Fruit fly (Drosophila melanogaster) whole organism, embryonic: ENCODE results near the gene bun.
A peak's percentile ranks its signal among the peaks of the same experiment; 100 is the strongest.

ENCODE experiments used
- Adf1 ChIP-seq: fragments of 200-800 bp; sonication (Bioruptor generic); IDR thresholded peaks from 2 replicates; pipeline ENCODE4 v1.3.6; 2022; ENCODE audit warnings: missing biosample characterization, missing genetic modification characterization
- Awh ChIP-seq: fragments of 200-800 bp; sonication (Bioruptor generic); IDR thresholded peaks from 2 replicates; pipeline ENCODE4, ENCODE4 v1.3.6; 2022; ENCODE audit warnings: missing biosample characterization, missing genetic modification characterization
- CG10321 ChIP-seq: fragments of 200-800 bp; sonication (Bioruptor generic); IDR thresholded peaks from 2 replicates; pipeline ENCODE4 v1.3.6; 2022; ENCODE audit warnings: missing biosample characterization, missing genetic modification characterization
- CG10366 ChIP-seq: fragments of 200-800 bp; sonication (Bioruptor generic); IDR thresholded peaks from 2 replicates; pipeline ENCODE4 v1.3.6; 2022; ENCODE audit warnings: missing biosample characterization, missing genetic modification characterization
- CG11696 ChIP-seq: fragments of 200-800 bp; sonication (Bioruptor generic); IDR thresholded peaks from 2 replicates; pipeline ENCODE4 v1.3.6; 2022; ENCODE audit warnings: missing biosample characterization, missing genetic modification characterization
- CG12104 ChIP-seq: fragments of 200-800 bp; sonication (Bioruptor generic); optimal IDR thresholded peaks from 3 replicates; lab custom pipeline; 2016; ENCODE audit warnings: missing biosample characterization, missing genetic modification characterization
- CG14441 ChIP-seq: fragments of 200-800 bp; sonication (Bioruptor generic); IDR thresholded peaks from 2 replicates; pipeline ENCODE4 v1.3.6; 2022; ENCODE audit warnings: missing biosample characterization, missing genetic modification characterization
- CG15514 ChIP-seq: fragments of 200-800 bp; sonication (Bioruptor generic); optimal IDR thresholded peaks from 3 replicates; lab custom pipeline; 2017; ENCODE audit warnings: missing biosample characterization, missing genetic modification characterization, mild to moderate bottlenecking, moderate library complexity, missing genetic modification reagents
- CG15696 ChIP-seq: fragments of 200-800 bp; sonication (Bioruptor generic); optimal IDR thresholded peaks from 2 replicates; lab custom pipeline; 2019; ENCODE audit warnings: missing biosample characterization, mild to moderate bottlenecking, missing genetic modification characterization, moderate library complexity
- CG17328 ChIP-seq: fragments of 200-800 bp; sonication (Bioruptor generic); IDR thresholded peaks from 2 replicates; pipeline ENCODE4 v1.3.6; 2022; ENCODE audit warnings: missing biosample characterization, missing genetic modification characterization
- CG17612 ChIP-seq: fragments of 200-800 bp; sonication (Bioruptor generic); IDR thresholded peaks from 2 replicates; pipeline ENCODE4 v1.3.6; 2022; ENCODE audit warnings: missing biosample characterization, missing genetic modification characterization
- CG2120 ChIP-seq: fragments of 200-800 bp; sonication (Bioruptor generic); optimal IDR thresholded peaks from 3 replicates; lab custom pipeline; 2016; ENCODE audit warnings: missing biosample characterization, missing genetic modification characterization
- CG3407 ChIP-seq: fragments of 200-800 bp; sonication (Bioruptor generic); optimal IDR thresholded peaks from 2 replicates; lab custom pipeline; 2018; ENCODE audit warnings: missing biosample characterization, mild to moderate bottlenecking, missing genetic modification characterization
- CG34376 ChIP-seq: fragments of 200-800 bp; sonication (Bioruptor generic); optimal IDR thresholded peaks from 2 replicates; lab custom pipeline; 2018; ENCODE audit warnings: missing biosample characterization, mild to moderate bottlenecking, missing genetic modification characterization
- CG3726 ChIP-seq: fragments of 200-800 bp; sonication (Bioruptor generic); IDR thresholded peaks from 3 replicates; pipeline ENCODE4, ENCODE4 v1.3.6; 2022; ENCODE audit warnings: missing biosample characterization, missing genetic modification characterization
- CG8944 ChIP-seq: fragments of 200-800 bp; sonication (Bioruptor generic); optimal IDR thresholded peaks from 3 replicates; lab custom pipeline; 2016; ENCODE audit warnings: missing biosample characterization, missing genetic modification characterization
- CG9215 ChIP-seq: fragments of 200-800 bp; sonication (Bioruptor generic); IDR thresholded peaks from 2 replicates; pipeline ENCODE4 v1.3.6; 2022; ENCODE audit warnings: missing biosample characterization, missing genetic modification characterization
- CTCF ChIP-seq: fragments of 200-800 bp; sonication (Bioruptor generic); optimal IDR thresholded peaks from 2 replicates; lab custom pipeline; 2017; ENCODE audit warnings: missing biosample characterization, mild to moderate bottlenecking, missing genetic modification characterization, moderate library complexity
- CrebB ChIP-seq: fragments of 200-800 bp; sonication (Bioruptor generic); optimal IDR thresholded peaks from 3 replicates; lab custom pipeline; 2018; ENCODE audit warnings: missing biosample characterization, mild to moderate bottlenecking, missing genetic modification characterization
- D19A ChIP-seq: fragments of 200-800 bp; optimal IDR thresholded peaks from 3 replicates; lab custom pipeline; 2019; ENCODE audit warnings: missing biosample characterization, mild to moderate bottlenecking, missing genetic modification characterization, moderate library complexity
- Dip3 ChIP-seq: fragments of 200-800 bp; sonication (Bioruptor generic); optimal IDR thresholded peaks from 3 replicates; lab custom pipeline; 2016; ENCODE audit warnings: missing biosample characterization, missing genetic modification characterization
- Fer1 ChIP-seq: fragments of 200-800 bp; sonication (Bioruptor generic); optimal IDR thresholded peaks from 2 replicates; lab custom pipeline; 2017; ENCODE audit warnings: missing biosample characterization, mild to moderate bottlenecking, missing genetic modification characterization
- HLHmδ ChIP-seq: fragments of 200-800 bp; sonication (Bioruptor generic); optimal IDR thresholded peaks from 2 replicates; lab custom pipeline; 2018; ENCODE audit warnings: missing biosample characterization, mild to moderate bottlenecking, missing genetic modification characterization, moderate library complexity
- Hmr ChIP-seq: fragments of 200-800 bp; sonication (Bioruptor generic); optimal IDR thresholded peaks from 3 replicates; lab custom pipeline; 2017; ENCODE audit warnings: mild to moderate bottlenecking, missing biosample characterization, missing genetic modification reagents, missing genetic modification characterization
- Lhr ChIP-seq: fragments of 200-800 bp; sonication (Bioruptor generic); optimal IDR thresholded peaks from 3 replicates; lab custom pipeline; 2017; ENCODE audit warnings: mild to moderate bottlenecking, missing biosample characterization, missing genetic modification reagents, missing genetic modification characterization
- MTF-1 ChIP-seq: fragments of 200-800 bp; sonication (Bioruptor generic); optimal IDR thresholded peaks from 2 replicates; lab custom pipeline; 2018; ENCODE audit warnings: missing biosample characterization, mild to moderate bottlenecking, missing genetic modification characterization, borderline replicate concordance
- Med ChIP-seq: fragments of 200-800 bp; sonication (Bioruptor generic); peaks from one replicate; lab custom pipeline; 2016; ENCODE audit warnings: missing biosample characterization, missing genetic modification characterization, mild to moderate bottlenecking, inconsistent platforms, moderate library complexity
- Mrtf ChIP-seq: fragments of 200-800 bp; sonication (Bioruptor generic); IDR thresholded peaks from 3 replicates; pipeline ENCODE4 v1.3.6; 2022; ENCODE audit warnings: missing biosample characterization, missing genetic modification characterization
- NFAT ChIP-seq: fragments of 200-800 bp; sonication (Bioruptor generic); IDR thresholded peaks from 2 replicates; pipeline ENCODE4 v1.3.6; 2022; ENCODE audit warnings: missing biosample characterization, missing genetic modification characterization
- Sox102F ChIP-seq: fragments of 200-800 bp; sonication (Bioruptor generic); optimal IDR thresholded peaks from 2 replicates; lab custom pipeline; 2018; ENCODE audit warnings: missing biosample characterization, mild to moderate bottlenecking, missing genetic modification characterization, moderate library complexity
- Xbp1 ChIP-seq: fragments of 200-800 bp; sonication (Bioruptor generic); optimal IDR thresholded peaks from 3 replicates; lab custom pipeline; 2016; ENCODE audit warnings: missing biosample characterization, mild to moderate bottlenecking, missing genetic modification characterization
- ap ChIP-seq: fragments of 200-800 bp; sonication (Bioruptor generic); IDR thresholded peaks from 2 replicates; pipeline ENCODE4 v1.3.6; 2022; ENCODE audit warnings: missing biosample characterization, missing genetic modification characterization
- bigmax ChIP-seq: fragments of 200-800 bp; sonication (Bioruptor generic); optimal IDR thresholded peaks from 2 replicates; lab custom pipeline; 2018; ENCODE audit warnings: missing biosample characterization, mild to moderate bottlenecking, missing genetic modification characterization
- btn ChIP-seq: fragments of 200-800 bp; sonication (Bioruptor generic); optimal IDR thresholded peaks from 2 replicates; lab custom pipeline; 2016; ENCODE audit warnings: missing biosample characterization, missing genetic modification characterization
- caup ChIP-seq: fragments of 200-800 bp; sonication (Bioruptor generic); optimal IDR thresholded peaks from 3 replicates; lab custom pipeline; 2017; ENCODE audit warnings: missing biosample characterization, mild to moderate bottlenecking, missing genetic modification characterization, moderate library complexity; ENCODE audit not compliant: severe bottlenecking
- cg ChIP-seq: fragments of 200-800 bp; sonication (Bioruptor generic); optimal IDR thresholded peaks from 3 replicates; lab custom pipeline; 2019; ENCODE audit warnings: missing biosample characterization, mild to moderate bottlenecking, missing genetic modification characterization, moderate library complexity
- chm ChIP-seq: fragments of 200-800 bp; sonication (Bioruptor generic); IDR thresholded peaks from 2 replicates; pipeline ENCODE4 v1.3.6; 2022; ENCODE audit warnings: missing biosample characterization, missing genetic modification characterization
- ci ChIP-seq: fragments of 200-800 bp; sonication (Bioruptor generic); IDR thresholded peaks from 3 replicates; pipeline ENCODE4 v1.3.6; 2022; ENCODE audit warnings: missing biosample characterization, missing genetic modification characterization
- h ChIP-seq: fragments of >200 bp; optimal IDR thresholded peaks from 2 replicates; lab custom pipeline; 2017
- her ChIP-seq: fragments of 200-800 bp; sonication (Bioruptor generic); optimal IDR thresholded peaks from 2 replicates; lab custom pipeline; 2016; ENCODE audit warnings: missing biosample characterization, missing genetic modification characterization
- hth ChIP-seq: fragments of >200 bp; optimal IDR thresholded peaks from 2 replicates; lab custom pipeline; 2017; ENCODE audit warnings: inconsistent platforms
- ind ChIP-seq: fragments of 200-800 bp; sonication (Bioruptor generic); optimal IDR thresholded peaks from 3 replicates; lab custom pipeline; 2016; ENCODE audit warnings: missing biosample characterization, missing genetic modification characterization
- kay ChIP-seq: fragments of 200-800 bp; sonication (Bioruptor generic); optimal IDR thresholded peaks from 2 replicates; lab custom pipeline; 2016; ENCODE audit warnings: missing biosample characterization, missing genetic modification characterization
- phol ChIP-seq: fragments of 200-800 bp; sonication (Bioruptor generic); optimal IDR thresholded peaks from 3 replicates; lab custom pipeline; 2018; ENCODE audit warnings: missing biosample characterization, mild to moderate bottlenecking, missing genetic modification characterization, moderate library complexity
- prd ChIP-seq, 3 experiments: fragments of >200 bp in 2 of 3; fragments of 200-800 bp in 1 of 3; sonication (Bioruptor generic) in 1 of 3; optimal IDR thresholded peaks in 2 of 3; IDR thresholded peaks in 1 of 3; 2 replicates in 2 of 3; 3 replicates in 1 of 3; pipeline versions ENCODE4 v1.3.6 to Lab custom; 2017 to 2022; ENCODE audit warnings: missing biosample characterization in 1 of 3, missing genetic modification characterization in 1 of 3
- pros ChIP-seq: fragments of 200-800 bp; sonication (Bioruptor generic); optimal IDR thresholded peaks from 3 replicates; lab custom pipeline; 2019; ENCODE audit warnings: missing biosample characterization, mild to moderate bottlenecking, missing genetic modification characterization, moderate library complexity
- pzg ChIP-seq: fragments of 200-800 bp; sonication (Bioruptor generic); optimal IDR thresholded peaks from 3 replicates; lab custom pipeline; 2018; ENCODE audit warnings: missing biosample characterization, mild to moderate bottlenecking, missing genetic modification characterization, moderate library complexity
- shn ChIP-seq: fragments of 200-800 bp; sonication (Bioruptor generic); optimal IDR thresholded peaks from 3 replicates; lab custom pipeline; 2016; ENCODE audit warnings: missing biosample characterization, missing genetic modification characterization
- tll ChIP-seq, 2 experiments: fragments of 200-800 bp in 1 of 2; fragments of >200 bp in 1 of 2; sonication (Bioruptor generic) in 1 of 2; optimal IDR thresholded peaks; 2 replicates each; lab custom pipeline; 2017 to 2019; ENCODE audit warnings: missing biosample characterization in 2 of 2, missing genetic modification characterization in 2 of 2, mild to moderate bottlenecking in 1 of 2, moderate library complexity in 1 of 2
- tup ChIP-seq: fragments of 200-800 bp; sonication (Bioruptor generic); optimal IDR thresholded peaks from 2 replicates; lab custom pipeline; 2016; ENCODE audit warnings: missing biosample characterization, mild to moderate bottlenecking, missing genetic modification characterization, moderate library complexity
- unc-4 ChIP-seq: fragments of 200-800 bp; sonication (Bioruptor generic); IDR thresholded peaks from 2 replicates; pipeline ENCODE4 v1.3.6; 2022; ENCODE audit warnings: missing biosample characterization, missing genetic modification characterization; ENCODE audit not compliant: partially characterized antibody
- unpg ChIP-seq: fragments of 200-800 bp; sonication (Bioruptor generic); optimal IDR thresholded peaks from 3 replicates; lab custom pipeline; 2018; ENCODE audit warnings: missing biosample characterization, mild to moderate bottlenecking, missing genetic modification characterization, moderate library complexity

The bun gene

DNA sequence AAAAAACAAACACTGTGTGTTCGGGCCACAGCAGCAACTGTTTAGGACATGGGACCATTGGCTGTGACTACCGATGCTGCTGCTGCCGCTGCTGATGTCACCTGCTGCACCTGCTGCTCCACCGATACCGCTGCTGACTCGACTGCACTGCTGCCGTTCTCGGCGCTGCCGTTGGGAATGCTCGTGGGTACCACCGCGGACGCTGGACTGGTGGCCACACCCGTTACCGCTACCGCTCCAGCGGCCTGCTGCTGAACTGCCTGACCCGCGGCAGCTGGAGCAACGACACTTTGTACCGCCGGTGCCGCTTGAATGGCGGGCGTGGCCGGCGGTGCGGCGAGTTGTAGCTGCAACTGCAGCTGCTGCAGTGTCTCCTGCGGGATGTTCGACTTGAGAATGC is 88.7 kb downstream of the bun start (continued):
- TF ChIP-seq Lhr (GFP tag; lab: Kevin White, UChicago) (no peak), CrebB (tag; lab: Kevin White, UChicago) (no peak), CG12104 (GFP tag; lab: Kevin White, UChicago) (no peak), CG15514 (GFP tag; lab: Kevin White, UChicago) (no peak), hth (lab: Kevin White, UChicago) (no peak), CG10366 (GFP tag; lab: Robert Waterston, UW) (no peak), phol (tag; lab: Kevin White, UChicago) (no peak), Dip3 (GFP tag; lab: Kevin White, UChicago) (no peak), caup (GFP tag; lab: Kevin White, UChicago) (no peak), unpg (GFP tag; lab: Kevin White, UChicago) (no peak), HLHmδ (GFP tag; lab: Kevin White, UChicago) (no peak), CG14441 (GFP tag; lab: Robert Waterston, UW) (no peak), ap (no peak), NFAT (GFP tag; lab: Robert Waterston, UW) (0 out of 2 replicates have a peak, but pooled peaks have one; percentile 6), pros (GFP tag; lab: Kevin White, UChicago) (no peak), Awh (GFP tag; lab: Robert Waterston, UW) (no peak), CG8944 (GFP tag; lab: Kevin White, UChicago) (no peak), shn (GFP tag; lab: Kevin White, UChicago) (no peak), CTCF (no peak), CG17612 (GFP tag; lab: Robert Waterston, UW) (no peak), Adf1 (GFP tag; lab: Robert Waterston, UW) (no peak), Sox102F (GFP tag; lab: Kevin White, UChicago) (no peak), CG10321 (GFP tag; lab: Robert Waterston, UW) (0 out of 2 replicates have a peak, but pooled peaks have one; percentile 4), Fer1 (GFP tag; lab: Kevin White, UChicago) (no peak), ind (GFP tag; lab: Kevin White, UChicago) (no peak), CG11696 (no peak), pzg (GFP tag; lab: Kevin White, UChicago) (no peak), tup (GFP tag; lab: Kevin White, UChicago) (no peak), CG3726 (GFP tag; lab: Robert Waterston, UW) (0 out of 3 replicates have a peak, but pooled peaks have one; percentile 35), CG9215 (GFP tag; lab: Robert Waterston, UW) (no peak), MTF-1 (GFP tag; lab: Kevin White, UChicago) (no peak), Xbp1 (GFP tag; lab: Kevin White, UChicago) (no peak), CG2120 (GFP tag; lab: Kevin White, UChicago) (no peak), CG17328 (GFP tag; lab: Robert Waterston, UW) (no peak), CG34376 (GFP tag; lab: Kevin White, UChicago) (no peak), prd (optimal IDR thresholded peaks at IDR 0.05; lab: Kevin White, UChicago) (no peak), prd (GFP tag; IDR thresholded peaks at IDR 0.05; lab: Robert Waterston, UW) (no peak), CG15696 (tag; lab: Kevin White, UChicago) (no peak), h (lab: Kevin White, UChicago) (no peak), her (GFP tag; lab: Kevin White, UChicago) (peak; percentile 6), Mrtf (GFP tag; lab: Robert Waterston, UW) (no peak), chm (GFP tag; lab: Robert Waterston, UW) (no peak), Med (GFP tag; lab: Kevin White, UChicago) (peak; percentile 65), CG3407 (GFP tag; lab: Kevin White, UChicago) (no peak), ci (0 out of 3 replicates have a peak, but pooled peaks have one; percentile 37), cg (GFP tag; lab: Kevin White, UChicago) (no peak), bigmax (no peak), unc-4 (GFP tag; lab: Robert Waterston, UW) (no peak), Hmr (no peak), D19A (no peak), tll (GFP tag; optimal IDR thresholded peaks at IDR 0.05; lab: Kevin White, UChicago) (no peak), kay (GFP tag; lab: Kevin White, UChicago) (no peak), btn (GFP tag; lab: Kevin White, UChicago) (no peak)
